Worm (Caenorhabditis elegans): ENCODE data around the gene ifa-1.

DNA sequence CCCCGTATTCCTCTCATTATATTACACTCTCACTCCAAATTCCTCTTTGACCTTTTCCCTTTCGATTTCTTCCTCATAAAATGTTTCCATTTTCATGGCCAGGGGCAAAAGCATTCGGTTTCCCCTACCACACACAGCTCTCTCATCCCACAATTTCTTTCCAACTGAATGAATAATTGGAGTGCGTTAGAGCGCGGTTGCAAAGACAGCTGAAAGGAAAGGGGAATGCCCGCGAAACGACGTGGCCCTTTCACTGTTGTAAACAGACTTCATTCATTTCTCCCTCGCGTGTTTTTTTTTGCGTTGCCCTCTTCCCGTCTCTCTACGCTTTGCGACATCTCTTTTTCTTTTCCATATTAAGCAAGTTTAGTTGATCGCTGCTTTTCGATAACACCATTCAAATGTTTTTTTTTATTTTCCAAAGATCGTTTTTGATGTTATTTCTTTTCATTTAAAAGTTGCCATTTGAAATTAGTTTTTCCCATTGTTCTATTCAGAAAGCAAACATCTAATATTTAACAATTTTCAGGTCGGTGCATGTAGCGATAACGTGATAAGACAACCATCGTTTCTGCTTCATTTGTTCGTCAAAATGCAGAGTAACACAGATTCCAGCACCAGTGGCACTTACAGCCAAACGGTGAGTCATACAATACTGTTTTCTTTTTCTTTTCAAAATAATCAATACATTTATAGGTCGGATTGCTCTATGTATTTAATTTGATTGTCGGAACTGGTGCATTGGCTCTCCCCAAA lies 8.5 kb upstream of the ifa-1 start, which contains the start of gene C03A3.2:
- TF ChIP-seq nhr-77 (tag; optimal IDR thresholded peaks at IDR 0.05) (peak; percentile 26), rnt-1 (tag; optimal IDR thresholded peaks at IDR 0.05) (peak; percentile 55), unc-62 (GFP tag; optimal IDR thresholded peaks at IDR 0.05) (no peak), nhr-11 (tag; optimal IDR thresholded peaks at IDR 0.05) (no peak)

All from whole organism, L1 larva.